Worm (Caenorhabditis elegans) whole organism, L4 larva: ENCODE measurements around the gene scly-1.

Source experiments
- F44E2.7 ChIP-seq: fragments of 200-800 bp; sonication (Bioruptor generic); IDR thresholded peaks from 2 replicates; pipeline ENCODE4 v2.1.2; 2022; ENCODE audit warnings: missing genetic modification characterization, missing compliant biosample characterization
- ZK546.5 ChIP-seq, 2 experiments: sonication (generic microtip); optimal IDR thresholded peaks; 2 replicates each; lab custom pipeline; 2017; ENCODE audit warnings: missing biosample characterization in 2 of 2, missing genetic modification characterization in 2 of 2
- ama-1 ChIP-seq: fragments of 150-350 bp; optimal IDR thresholded peaks from 2 replicates; lab custom pipeline; 2014; ENCODE audit warnings: inconsistent platforms, mixed read lengths
- hlh-11 ChIP-seq: fragments of 200-800 bp; sonication (Bioruptor generic); optimal IDR thresholded peaks from 2 replicates; lab custom pipeline; 2018; ENCODE audit warnings: mild to moderate bottlenecking, missing genetic modification characterization, missing compliant biosample characterization
- madf-9 ChIP-seq: fragments of 200-800 bp; sonication (Bioruptor generic); conservative IDR thresholded peaks from 2 replicates; pipeline ENCODE4 v1.3.6; 2022; ENCODE audit warnings: missing genetic modification reagents, missing genetic modification characterization, missing compliant biosample characterization
- mep-1 ChIP-seq: fragments of 150-350 bp; sonication (generic microtip); optimal IDR thresholded peaks from 3 replicates; lab custom pipeline; 2014; ENCODE audit warnings: missing biosample characterization, missing genetic modification characterization
- php-3 ChIP-seq: fragments of 200-800 bp; sonication (Bioruptor generic); IDR thresholded peaks from 2 replicates; pipeline ENCODE4 v1.3.6; 2022; ENCODE audit warnings: missing genetic modification reagents, missing genetic modification characterization, missing compliant biosample characterization
- unc-39 ChIP-seq: sonication (generic microtip); optimal IDR thresholded peaks from 2 replicates; lab custom pipeline; 2017; ENCODE audit warnings: missing biosample characterization, missing genetic modification characterization
- zag-1 ChIP-seq: fragments of 150-350 bp; optimal IDR thresholded peaks from 2 replicates; lab custom pipeline; 2014; ENCODE audit warnings: missing biosample characterization, missing genetic modification characterization

DNA sequence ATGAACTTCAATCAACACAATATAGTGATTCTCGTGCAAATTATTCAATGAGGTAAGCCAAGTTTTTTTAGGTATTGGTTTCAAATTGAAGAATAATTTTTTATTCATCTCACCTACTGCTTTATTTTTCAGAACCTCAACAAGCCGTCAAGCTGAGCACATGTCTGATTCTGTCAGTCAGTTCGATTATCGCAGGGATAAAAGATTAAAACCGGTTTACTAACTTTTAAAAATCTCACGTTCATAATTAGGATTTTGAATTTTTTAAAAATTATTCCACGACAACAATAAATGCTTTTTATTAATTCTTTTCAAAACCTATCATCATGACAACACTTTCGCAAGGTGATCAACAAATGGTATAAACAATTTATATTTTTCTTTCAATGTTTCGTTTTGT lies 18.7 kb downstream of the scly-1 start, which contains the start of gene F13H8.12:
- TF ChIP-seq php-3 (GFP tag; lab: Robert Waterston, UW) = no peak
- TF ChIP-seq ZK546.5 (tag; optimal IDR thresholded peaks at IDR 0.05; lab: Kevin White, UChicago) = no peak
- no peak for TF ChIP-seq ama-1 (lab: Kevin White, UChicago)
- TF ChIP-seq hlh-11 (tag; lab: Kevin White, UChicago) = no peak
- TF ChIP-seq mep-1 (tag; lab: Kevin White, UChicago) = no peak
- TF ChIP-seq F44E2.7 (GFP tag; lab: Robert Waterston, UW) = no peak
- no peak for TF ChIP-seq zag-1
- no peak for TF ChIP-seq unc-39 (tag; lab: Kevin White, UChicago)
- no peak for TF ChIP-seq madf-9 (GFP tag; lab: Robert Waterston, UW)
